Fruit fly (Drosophila melanogaster): ENCODE data around the gene rod.

Gene rod

DNA sequence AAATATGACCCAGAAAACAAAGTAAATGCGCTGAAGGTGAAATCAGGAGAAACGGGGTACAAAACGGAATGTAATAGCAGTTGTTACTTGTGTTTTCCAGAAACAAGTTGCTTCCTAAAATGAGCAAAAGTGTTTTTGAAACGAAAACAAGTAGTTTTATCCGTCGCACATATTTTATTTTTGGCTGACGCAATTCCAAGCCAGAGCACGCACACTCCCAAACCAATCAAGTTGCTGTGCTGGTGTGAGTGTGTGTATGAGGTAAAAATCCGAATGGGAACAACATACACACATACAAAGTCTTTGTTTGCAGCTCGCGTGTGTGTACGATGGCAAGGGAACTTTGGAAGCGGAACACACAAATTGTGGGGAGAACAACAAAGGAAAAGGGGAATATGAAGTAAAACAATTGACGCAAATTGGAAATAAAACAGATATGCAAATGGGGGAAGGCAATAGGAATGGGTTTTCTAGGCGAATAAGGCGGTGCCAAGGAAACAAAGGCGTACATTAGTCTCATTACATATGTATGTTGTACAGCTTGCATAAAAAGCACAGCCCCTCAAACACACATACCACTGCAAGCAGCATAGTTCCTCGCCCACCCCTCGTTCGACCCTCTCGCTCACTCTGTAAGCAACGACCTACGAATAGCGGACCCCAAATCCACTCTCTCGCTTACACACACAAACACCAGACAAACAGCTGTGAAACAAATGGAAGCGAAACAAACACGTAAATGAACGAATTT is 27.9 kb downstream of the rod start (continued):
- TF ChIP-seq fu2 (GFP tag; optimal IDR thresholded peaks at IDR 0.05) (no peak), MESR4 (GFP tag; optimal IDR thresholded peaks at IDR 0.05) (peak; percentile 19), E2f2 (GFP tag; IDR thresholded peaks at IDR 0.05) (no peak), fd96Cb (tag; optimal IDR thresholded peaks at IDR 0.05) (no peak), pfk (GFP tag; optimal IDR thresholded peaks at IDR 0.05) (peak; percentile 98), CG6689 (GFP tag; IDR thresholded peaks at IDR 0.05) (no peak), pzg (GFP tag; optimal IDR thresholded peaks at IDR 0.05) (peak; percentile 5), D (optimal IDR thresholded peaks at IDR 0.05) (peak; percentile 76), D (GFP tag; optimal IDR thresholded peaks at IDR 0.05) (peak; percentile 28), CG1024 (GFP tag; IDR thresholded peaks at IDR 0.05) (no peak), kah (GFP tag; optimal IDR thresholded peaks at IDR 0.05) (peak; percentile 18), CkIIα-i1 (GFP tag; IDR thresholded peaks at IDR 0.05) (no peak), sug (tag; optimal IDR thresholded peaks at IDR 0.05) (peak; percentile 30), CTCF (GFP tag; optimal IDR thresholded peaks at IDR 0.05) (no peak), Hmr (GFP tag; optimal IDR thresholded peaks at IDR 0.05) (peak; percentile 45), CG2712 (tag; optimal IDR thresholded peaks at IDR 0.05) (no peak), CG2202 (tag; optimal IDR thresholded peaks at IDR 0.05) (no peak), CG7839 (tag; optimal IDR thresholded peaks at IDR 0.05) (no peak), NC2α (GFP tag; optimal IDR thresholded peaks at IDR 0.05) (no peak), pros (GFP tag; optimal IDR thresholded peaks at IDR 0.05) (peak; percentile 64), NC2β (GFP tag; optimal IDR thresholded peaks at IDR 0.05) (no peak), scrt (GFP tag; optimal IDR thresholded peaks at IDR 0.05) (peak; percentile 45), ap (GFP tag; IDR thresholded peaks at IDR 0.05) (no peak), sqz (GFP tag; optimal IDR thresholded peaks at IDR 0.05) (no peak), CG11504 (tag; optimal IDR thresholded peaks at IDR 0.05) (peak; percentile 9), CG9727 (GFP tag; optimal IDR thresholded peaks at IDR 0.05) (no peak), CG2129 (GFP tag; IDR thresholded peaks at IDR 0.05; ENCODE audit: partially characterized antibody) (no peak), zen2 (GFP tag; IDR thresholded peaks at IDR 0.05; ENCODE audit: partially characterized antibody) (no peak), br (optimal IDR thresholded peaks at IDR 0.05) (no peak), CG4617 (GFP tag; optimal IDR thresholded peaks at IDR 0.05; ENCODE audit: borderline replicate concordance) (no peak), CG8388 (GFP tag; optimal IDR thresholded peaks at IDR 0.05) (no peak), Mrtf (GFP tag; IDR thresholded peaks at IDR 0.05) (no peak), CG10543 (GFP tag; optimal IDR thresholded peaks at IDR 0.05) (peak; percentile 78), knrl (GFP tag; IDR thresholded peaks at IDR 0.05; ENCODE audit: partially characterized antibody) (no peak), wek (GFP tag; optimal IDR thresholded peaks at IDR 0.05) (no peak), CG2116 (GFP tag; optimal IDR thresholded peaks at IDR 0.05) (no peak), Usf (GFP tag; optimal IDR thresholded peaks at IDR 0.05) (no peak), insv (GFP tag; optimal IDR thresholded peaks at IDR 0.05) (no peak), NFAT (GFP tag; IDR thresholded peaks at IDR 0.05) (no peak), Ets65A (GFP tag) (no peak), Drgx (GFP tag; IDR thresholded peaks at IDR 0.05) (no peak), Hr3 (GFP tag; optimal IDR thresholded peaks at IDR 0.05) (no peak), sd (tag; optimal IDR thresholded peaks at IDR 0.05) (peak; percentile 79), CG11696 (GFP tag; IDR thresholded peaks at IDR 0.05) (no peak), zen (tag; optimal IDR thresholded peaks at IDR 0.05) (no peak), CG10274 (GFP tag; optimal IDR thresholded peaks at IDR 0.05) (no peak), CG12299 (tag; optimal IDR thresholded peaks at IDR 0.05) (peak; percentile 15), al (GFP tag; IDR thresholded peaks at IDR 0.05) (no peak), CG4424 (GFP tag; optimal IDR thresholded peaks at IDR 0.05) (no peak), CG4404 (GFP tag; IDR thresholded peaks at IDR 0.05) (no peak), Ets97D (GFP tag; optimal IDR thresholded peaks at IDR 0.05) (no peak)

Data from whole organism, embryonic.